Fruit fly (Drosophila melanogaster): ENCODE results near the gene koko.

koko gene

dm6 chr3R:18436550-18437362 lies 33.9 kb downstream of the koko start (continued):
- TF ChIP-seq Hmr (GFP tag; optimal IDR thresholded peaks at IDR 0.05) (peak; percentile 72), CG16815 (GFP tag; optimal IDR thresholded peaks at IDR 0.05) (peak; percentile 21), CG31365 (tag; optimal IDR thresholded peaks at IDR 0.05) (no peak), Tbp (GFP tag; optimal IDR thresholded peaks at IDR 0.05) (no peak), ind (GFP tag; optimal IDR thresholded peaks at IDR 0.05) (peak; percentile 78), nmo (GFP tag; optimal IDR thresholded peaks at IDR 0.05) (peak; percentile 63), cwo (GFP tag; optimal IDR thresholded peaks at IDR 0.05) (peak; percentile 83), CG12071 (GFP tag; optimal IDR thresholded peaks at IDR 0.05) (peak; percentile 43), CG3407 (GFP tag; optimal IDR thresholded peaks at IDR 0.05) (no peak), Xbp1 (GFP tag; optimal IDR thresholded peaks at IDR 0.05) (peak; percentile 58), CG10274 (GFP tag; optimal IDR thresholded peaks at IDR 0.05) (peak; percentile 41), Doc2 (GFP tag; IDR thresholded peaks at IDR 0.05) (no peak), CG12155 (GFP tag; optimal IDR thresholded peaks at IDR 0.05) (peak; percentile 68), Hey (tag; optimal IDR thresholded peaks at IDR 0.05) (peak; percentile 44), bbx (GFP tag; IDR thresholded peaks at IDR 0.05; ENCODE audit: partially characterized antibody) (no peak), CG17359 (tag; optimal IDR thresholded peaks at IDR 0.05) (peak; percentile 77), hb (GFP tag; IDR thresholded peaks at IDR 0.05; ENCODE audit: partially characterized antibody) (no peak), CG14965 (GFP tag; optimal IDR thresholded peaks at IDR 0.05; ENCODE audit: borderline replicate concordance) (no peak), unpg (GFP tag; optimal IDR thresholded peaks at IDR 0.05) (peak; percentile 71), ssp (GFP tag; IDR thresholded peaks at IDR 0.05) (peak; percentile 42), gcm (GFP tag; optimal IDR thresholded peaks at IDR 0.05) (no peak), Blimp-1 (GFP tag; optimal IDR thresholded peaks at IDR 0.05) (peak; percentile 67), Sry-δ (GFP tag; optimal IDR thresholded peaks at IDR 0.05) (peak; percentile 30), scrt (GFP tag; optimal IDR thresholded peaks at IDR 0.05) (peak; percentile 49), odd (GFP tag; optimal IDR thresholded peaks at IDR 0.05) (no peak), CG8478 (optimal IDR thresholded peaks at IDR 0.05) (peak; percentile 32), Hr51 (GFP tag; optimal IDR thresholded peaks at IDR 0.05) (peak in 1 of 2 experiments; percentile 81), pnt (GFP tag; optimal IDR thresholded peaks at IDR 0.05) (peak; percentile 60), mirr (GFP tag; optimal IDR thresholded peaks at IDR 0.05) (no peak), CG12942 (GFP tag; optimal IDR thresholded peaks at IDR 0.05) (peak; percentile 30), CG17802 (tag; optimal IDR thresholded peaks at IDR 0.05) (peak; percentile 25), NFAT (GFP tag; IDR thresholded peaks at IDR 0.05) (no peak; the same call in 1 of the 2 replicates), CG6854 (GFP tag; optimal IDR thresholded peaks at IDR 0.05) (no peak), CG7372 (GFP tag; IDR thresholded peaks at IDR 0.05) (no peak), gcm2 (GFP tag; optimal IDR thresholded peaks at IDR 0.05) (no peak), MESR4 (GFP tag; optimal IDR thresholded peaks at IDR 0.05) (no peak), CG6272 (GFP tag; IDR thresholded peaks at IDR 0.05) (peak; percentile 35; the same call in 1 of the 2 replicates), HLH3B (GFP tag; IDR thresholded peaks at IDR 0.05) (peak; percentile 57; the same call in 1 of the 2 replicates), Ravus (GFP tag; IDR thresholded peaks at IDR 0.05) (peak; percentile 15; the same call in 1 of the 2 replicates), CG15269 (tag; optimal IDR thresholded peaks at IDR 0.05) (peak; percentile 63), CG6175 (GFP tag; IDR thresholded peaks at IDR 0.05) (no peak), nerfin-1 (tag; optimal IDR thresholded peaks at IDR 0.05) (no peak), NC2α (GFP tag; optimal IDR thresholded peaks at IDR 0.05) (no peak), CG15479 (GFP tag; optimal IDR thresholded peaks at IDR 0.05) (no peak), fd64A (GFP tag; optimal IDR thresholded peaks at IDR 0.05) (no peak), zen2 (GFP tag; IDR thresholded peaks at IDR 0.05; ENCODE audit: partially characterized antibody) (no peak), CG10654 (GFP tag; optimal IDR thresholded peaks at IDR 0.05) (peak; percentile 61), CG30020 (tag; optimal IDR thresholded peaks at IDR 0.05) (no peak)
